Fruit fly (Drosophila melanogaster) whole organism, prepupa: Measurements from ENCODE around the gene CtBP.
A peak's percentile ranks its signal among the peaks of the same experiment; 100 is the strongest.

Experiments used
- Blimp-1 ChIP-seq: fragments of 200-800 bp; sonication (Bioruptor generic); optimal IDR thresholded peaks from 3 replicates; lab custom pipeline; 2017; ENCODE audit warnings: missing biosample characterization, missing genetic modification characterization, mild to moderate bottlenecking, moderate library complexity, missing genetic modification reagents
- CG10631 ChIP-seq: fragments of 200-800 bp; sonication (Bioruptor generic); optimal IDR thresholded peaks from 2 replicates; lab custom pipeline; 2016; ENCODE audit warnings: missing biosample characterization, missing genetic modification characterization
- CG10669 ChIP-seq: fragments of 200-800 bp; sonication (Bioruptor generic); optimal IDR thresholded peaks from 3 replicates; lab custom pipeline; 2018; ENCODE audit warnings: missing biosample characterization, mild to moderate bottlenecking, missing genetic modification characterization, moderate library complexity
- CG11902 ChIP-seq: fragments of 200-800 bp; sonication (Bioruptor generic); optimal IDR thresholded peaks from 3 replicates; lab custom pipeline; 2016; ENCODE audit warnings: missing biosample characterization, missing genetic modification characterization
- CG15336 ChIP-seq: fragments of 200-800 bp; sonication (Bioruptor generic); IDR thresholded peaks from 2 replicates; pipeline ENCODE4 v1.3.6; 2022; ENCODE audit warnings: missing biosample characterization, missing genetic modification characterization
- CG1621 ChIP-seq: fragments of 200-800 bp; sonication (Bioruptor generic); optimal IDR thresholded peaks from 3 replicates; lab custom pipeline; 2018; ENCODE audit warnings: missing biosample characterization, mild to moderate bottlenecking, missing genetic modification characterization
- CG3919 ChIP-seq: fragments of 200-800 bp; sonication (Bioruptor generic); optimal IDR thresholded peaks from 3 replicates; lab custom pipeline; 2016; ENCODE audit warnings: missing biosample characterization, missing genetic modification characterization
- CG6163 ChIP-seq: fragments of 200-800 bp; sonication (Bioruptor generic); IDR thresholded peaks from 3 replicates; pipeline ENCODE4 v1.3.6; 2022; ENCODE audit warnings: missing biosample characterization, missing genetic modification characterization
- CG6276 ChIP-seq: fragments of 200-800 bp; sonication (Bioruptor generic); optimal IDR thresholded peaks from 2 replicates; lab custom pipeline; 2017; ENCODE audit warnings: missing biosample characterization, mild to moderate bottlenecking, missing genetic modification characterization
- CG6808 ChIP-seq: fragments of 200-800 bp; sonication (Bioruptor generic); optimal IDR thresholded peaks from 3 replicates; lab custom pipeline; 2017; ENCODE audit warnings: missing biosample characterization, missing genetic modification characterization, mild to moderate bottlenecking, moderate library complexity, missing genetic modification reagents
- CG7368 ChIP-seq: fragments of 200-800 bp; sonication (Bioruptor generic); optimal IDR thresholded peaks from 3 replicates; lab custom pipeline; 2016; ENCODE audit warnings: missing biosample characterization, missing genetic modification characterization
- CG8319 ChIP-seq: fragments of 200-800 bp; sonication (Bioruptor generic); optimal IDR thresholded peaks from 3 replicates; lab custom pipeline; 2016; ENCODE audit warnings: missing biosample characterization, missing genetic modification characterization
- Eip75B ChIP-seq: fragments of 200-800 bp; sonication (Bioruptor generic); optimal IDR thresholded peaks from 3 replicates; lab custom pipeline; 2016; ENCODE audit warnings: missing biosample characterization, missing genetic modification characterization
- Eip78C ChIP-seq: fragments of 200-800 bp; sonication (Bioruptor generic); peaks from one replicate; lab custom pipeline; 2016; ENCODE audit warnings: missing biosample characterization, missing genetic modification characterization
- Eip93F ChIP-seq: fragments of 200-800 bp; sonication (Bioruptor generic); optimal IDR thresholded peaks from 2 replicates; lab custom pipeline; 2016; ENCODE audit warnings: missing biosample characterization, mild to moderate bottlenecking, missing genetic modification characterization
- Ets96B ChIP-seq: fragments of 200-800 bp; optimal IDR thresholded peaks from 2 replicates; lab custom pipeline; 2019; ENCODE audit warnings: missing biosample characterization, mild to moderate bottlenecking, missing genetic modification characterization, moderate library complexity
- Gug ChIP-seq: fragments of 200-800 bp; sonication (Bioruptor generic); IDR thresholded peaks from 2 replicates; pipeline ENCODE4 v1.3.6; 2022; ENCODE audit warnings: missing biosample characterization, missing genetic modification characterization
- Hr38 ChIP-seq: sonication (Bioruptor generic); optimal IDR thresholded peaks from 2 replicates; lab custom pipeline; 2016; ENCODE audit warnings: missing biosample characterization, missing genetic modification characterization
- Lpt ChIP-seq: fragments of 200-800 bp; sonication (Bioruptor generic); optimal IDR thresholded peaks from 3 replicates; lab custom pipeline; 2016; ENCODE audit warnings: missing biosample characterization, missing genetic modification characterization
- Met ChIP-seq: fragments of 200-800 bp; sonication (Bioruptor generic); optimal IDR thresholded peaks from 3 replicates; lab custom pipeline; 2016; ENCODE audit warnings: missing biosample characterization, missing genetic modification characterization
- OdsH ChIP-seq: fragments of 200-800 bp; sonication (Bioruptor generic); optimal IDR thresholded peaks from 3 replicates; lab custom pipeline; 2016; ENCODE audit warnings: missing biosample characterization, missing genetic modification characterization
- Smox ChIP-seq: fragments of 200-800 bp; sonication (Bioruptor generic); optimal IDR thresholded peaks from 3 replicates; lab custom pipeline; 2016; ENCODE audit warnings: missing biosample characterization, missing genetic modification characterization
- Sox14 ChIP-seq: fragments of 200-800 bp; sonication (Bioruptor generic); optimal IDR thresholded peaks from 3 replicates; lab custom pipeline; 2016; ENCODE audit warnings: missing biosample characterization, missing genetic modification characterization
- Sox15 ChIP-seq: fragments of 200-800 bp; sonication (Bioruptor generic); optimal IDR thresholded peaks from 3 replicates; lab custom pipeline; 2016; ENCODE audit warnings: missing biosample characterization, missing genetic modification characterization
- cyc ChIP-seq: fragments of 200-800 bp; sonication (Bioruptor generic); optimal IDR thresholded peaks from 3 replicates; lab custom pipeline; 2016; ENCODE audit warnings: missing biosample characterization, missing genetic modification characterization
- dsx ChIP-seq: fragments of 200-800 bp; optimal IDR thresholded peaks from 3 replicates; lab custom pipeline; 2019; ENCODE audit warnings: missing biosample characterization, mild to moderate bottlenecking, missing genetic modification characterization, moderate library complexity; ENCODE audit not compliant: poor library complexity, severe bottlenecking
- esn ChIP-seq: fragments of 200-800 bp; sonication (Bioruptor generic); optimal IDR thresholded peaks from 2 replicates; lab custom pipeline; 2016; ENCODE audit warnings: missing biosample characterization, mild to moderate bottlenecking, missing genetic modification characterization, moderate library complexity
- fd59A ChIP-seq: fragments of 200-800 bp; sonication (Bioruptor generic); optimal IDR thresholded peaks from 2 replicates; lab custom pipeline; 2017; ENCODE audit warnings: missing biosample characterization, mild to moderate bottlenecking, missing genetic modification characterization, missing genetic modification reagents
- fkh ChIP-seq: fragments of 200-800 bp; sonication (Bioruptor generic); optimal IDR thresholded peaks from 3 replicates; lab custom pipeline; 2017; ENCODE audit warnings: missing biosample characterization, mild to moderate bottlenecking, missing genetic modification characterization, moderate library complexity
- lz ChIP-seq: fragments of 200-800 bp; sonication (Bioruptor generic); optimal IDR thresholded peaks from 3 replicates; lab custom pipeline; 2016; ENCODE audit warnings: missing biosample characterization, missing genetic modification characterization
- net ChIP-seq: fragments of 200-800 bp; sonication (Bioruptor generic); optimal IDR thresholded peaks from 3 replicates; lab custom pipeline; 2016; ENCODE audit warnings: missing biosample characterization, missing genetic modification characterization
- pdm3 ChIP-seq: fragments of 200-800 bp; sonication (Bioruptor generic); optimal IDR thresholded peaks from 3 replicates; lab custom pipeline; 2016; ENCODE audit warnings: missing biosample characterization, missing genetic modification characterization
- vri ChIP-seq: fragments of 200-800 bp; sonication (Bioruptor generic); optimal IDR thresholded peaks from 3 replicates; lab custom pipeline; 2016; ENCODE audit warnings: missing biosample characterization, mild to moderate bottlenecking, missing genetic modification characterization

CtBP gene

dm6 chr3R:13015811-13016766, 4.6 kb downstream of the CtBP start (continued):
- no peak for TF ChIP-seq Smox (GFP tag; lab: Kevin White, UChicago)
- TF ChIP-seq cyc: peak; percentile 4
- TF ChIP-seq esn (GFP tag; lab: Kevin White, UChicago): peak; percentile 11
- peak; percentile 32 for TF ChIP-seq Blimp-1 (GFP tag; lab: Kevin White, UChicago)
- no peak for TF ChIP-seq CG7368 (GFP tag; lab: Kevin White, UChicago)
- peak; percentile 19 for TF ChIP-seq net (GFP tag; lab: Kevin White, UChicago)
- TF ChIP-seq CG3919: no peak
- TF ChIP-seq CG1621: peak; percentile 4
- TF ChIP-seq Eip93F (GFP tag; lab: Kevin White, UChicago): peak; percentile 18
- TF ChIP-seq CG6808 (GFP tag; lab: Kevin White, UChicago): peak; percentile 42

DNA sequence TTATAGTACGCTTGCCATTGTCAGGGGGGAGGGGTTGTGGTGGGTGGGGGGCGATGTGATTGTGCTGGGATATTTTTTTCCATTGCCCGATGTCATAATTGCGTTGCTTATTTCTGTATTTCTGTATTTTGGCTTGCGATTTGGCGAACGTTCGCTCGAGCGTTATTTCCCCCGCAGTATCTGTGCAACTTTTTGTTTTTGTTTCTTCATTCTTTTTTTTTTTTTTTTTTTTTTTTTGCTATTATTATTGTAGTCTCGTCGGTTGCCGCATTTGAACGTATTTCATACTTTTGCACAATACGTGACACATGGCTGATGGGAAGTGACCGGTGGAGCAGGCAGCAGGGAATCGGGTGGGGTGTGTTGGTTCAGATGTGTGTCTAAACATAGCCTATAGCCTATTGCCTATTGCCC, 6.2 kb downstream of the CtBP start:
- TF ChIP-seq dsx (GFP tag; lab: Kevin White, UChicago) (no peak), Met (no peak), CG8319 (GFP tag; lab: Kevin White, UChicago) (no peak), esn (GFP tag; lab: Kevin White, UChicago) (no peak), Hr38 (GFP tag; lab: Kevin White, UChicago) (no peak), net (GFP tag; lab: Kevin White, UChicago) (no peak), pdm3 (GFP tag; lab: Kevin White, UChicago) (no peak), Eip78C (no peak), Gug (GFP tag; lab: Robert Waterston, UW) (no peak), cyc (no peak), Eip93F (GFP tag; lab: Kevin White, UChicago) (no peak), Sox14 (GFP tag; lab: Kevin White, UChicago) (no peak), vri (peak; percentile 96), CG15336 (GFP tag; lab: Robert Waterston, UW) (peak; percentile 40), Sox15 (GFP tag; lab: Kevin White, UChicago) (no peak), Ets96B (tag; lab: Kevin White, UChicago) (no peak), Lpt (GFP tag; lab: Kevin White, UChicago) (peak; percentile 15), Eip75B (GFP tag; lab: Kevin White, UChicago) (no peak), CG10631 (GFP tag; lab: Kevin White, UChicago) (no peak), CG10669 (GFP tag; lab: Kevin White, UChicago) (no peak), CG6808 (GFP tag; lab: Kevin White, UChicago) (no peak), CG11902 (GFP tag; lab: Kevin White, UChicago) (no peak), Blimp-1 (GFP tag; lab: Kevin White, UChicago) (no peak), CG6276 (GFP tag; lab: Kevin White, UChicago) (no peak), OdsH (GFP tag; lab: Kevin White, UChicago) (no peak)
- TF ChIP-seq, all 60 proteins: peak for 3

dm6 chr3R:13018284-13018900, 6.9 kb downstream of the CtBP start:
- TF ChIP-seq CG6163 (GFP tag; lab: Robert Waterston, UW) (no peak), CG11902 (GFP tag; lab: Kevin White, UChicago) (no peak), CG8319 (GFP tag; lab: Kevin White, UChicago) (no peak), vri (peak; percentile 98)
- TF ChIP-seq, all 60 proteins: peak for 1

- TF ChIP-seq fkh (GFP tag; lab: Kevin White, UChicago) (no peak), CG6808 (GFP tag; lab: Kevin White, UChicago) (no peak), Hr38 (GFP tag; lab: Kevin White, UChicago) (no peak), lz (GFP tag; lab: Kevin White, UChicago) (no peak), fd59A (no peak)
These were observed 7.5 kb downstream of the CtBP start for dm6 chr3R:13018995-13019394.
